Fruit fly (Drosophila melanogaster) whole organism, embryonic: Measurements from ENCODE around the gene mad2.

ENCODE experiments used
- ATbp ChIP-seq: fragments of 200-800 bp; sonication (Bioruptor generic); optimal IDR thresholded peaks from 2 replicates; lab custom pipeline; 2017; ENCODE audit warnings: missing biosample characterization, mild to moderate bottlenecking, missing genetic modification characterization, missing genetic modification reagents
- B-H1 ChIP-seq: fragments of 200-800 bp; sonication (Bioruptor generic); IDR thresholded peaks from 3 replicates; pipeline ENCODE4 v1.3.6; 2022; ENCODE audit warnings: missing biosample characterization, missing genetic modification characterization
- B-H2 ChIP-seq: fragments of 200-800 bp; sonication (Bioruptor generic); optimal IDR thresholded peaks from 2 replicates; lab custom pipeline; 2018; ENCODE audit warnings: missing biosample characterization, mild to moderate bottlenecking, missing genetic modification characterization
- BEAF-32 ChIP-seq: fragments of 200-800 bp; sonication (Bioruptor generic); optimal IDR thresholded peaks from 3 replicates; lab custom pipeline; 2017; ENCODE audit warnings: missing biosample characterization, missing genetic modification characterization, mild to moderate bottlenecking, moderate library complexity, missing genetic modification reagents
- CG10979 ChIP-seq: fragments of 200-800 bp; sonication (Bioruptor generic); optimal IDR thresholded peaks from 2 replicates; lab custom pipeline; 2018; ENCODE audit warnings: missing biosample characterization, mild to moderate bottlenecking, missing genetic modification characterization, moderate library complexity
- CG11398 ChIP-seq: fragments of 200-800 bp; sonication (Bioruptor generic); optimal IDR thresholded peaks from 2 replicates; lab custom pipeline; 2016; ENCODE audit warnings: missing biosample characterization, missing genetic modification characterization
- CG12942 ChIP-seq: fragments of 200-800 bp; sonication (Bioruptor generic); optimal IDR thresholded peaks from 3 replicates; lab custom pipeline; 2016; ENCODE audit warnings: missing biosample characterization, missing genetic modification characterization
- CG15514 ChIP-seq: fragments of 200-800 bp; sonication (Bioruptor generic); optimal IDR thresholded peaks from 3 replicates; lab custom pipeline; 2017; ENCODE audit warnings: missing biosample characterization, missing genetic modification characterization, mild to moderate bottlenecking, moderate library complexity, missing genetic modification reagents
- CG16813 ChIP-seq: fragments of 200-800 bp; sonication (Bioruptor generic); IDR thresholded peaks from 3 replicates; pipeline ENCODE4 v1.3.6; 2022; ENCODE audit warnings: missing biosample characterization, missing genetic modification characterization; ENCODE audit not compliant: partially characterized antibody
- CG2712 ChIP-seq: fragments of 200-800 bp; optimal IDR thresholded peaks from 3 replicates; lab custom pipeline; 2019; ENCODE audit warnings: missing biosample characterization, mild to moderate bottlenecking, missing genetic modification characterization, moderate library complexity
- CG2889 ChIP-seq: fragments of 200-800 bp; sonication (Bioruptor generic); IDR thresholded peaks from 3 replicates; pipeline ENCODE4 v1.3.6; 2022; ENCODE audit warnings: missing biosample characterization, missing genetic modification characterization
- CG4424 ChIP-seq: fragments of 200-800 bp; sonication (Bioruptor generic); optimal IDR thresholded peaks from 3 replicates; lab custom pipeline; 2016; ENCODE audit warnings: missing biosample characterization, missing genetic modification characterization
- CG6654 ChIP-seq: fragments of 200-800 bp; sonication (Bioruptor generic); optimal IDR thresholded peaks from 2 replicates; lab custom pipeline; 2017; ENCODE audit warnings: missing biosample characterization, mild to moderate bottlenecking, missing genetic modification characterization
- CG8388 ChIP-seq: fragments of 200-800 bp; sonication (Bioruptor generic); optimal IDR thresholded peaks from 2 replicates; lab custom pipeline; 2019; ENCODE audit warnings: missing biosample characterization, mild to moderate bottlenecking, missing genetic modification characterization, moderate library complexity
- CG8765 ChIP-seq: fragments of 200-800 bp; sonication (Bioruptor generic); IDR thresholded peaks from 2 replicates; pipeline ENCODE4 v1.3.6; 2022; ENCODE audit warnings: missing biosample characterization, missing genetic modification characterization
- CG9932 ChIP-seq: fragments of 200-800 bp; sonication (Bioruptor generic); IDR thresholded peaks from 2 replicates; pipeline ENCODE4 v1.3.6; 2022; ENCODE audit warnings: missing biosample characterization, missing genetic modification characterization
- CTCF ChIP-seq: fragments of 200-800 bp; sonication (Bioruptor generic); optimal IDR thresholded peaks from 2 replicates; lab custom pipeline; 2017; ENCODE audit warnings: missing biosample characterization, mild to moderate bottlenecking, missing genetic modification characterization, moderate library complexity
- CoRest ChIP-seq: fragments of 200-800 bp; sonication (Bioruptor generic); optimal IDR thresholded peaks from 3 replicates; lab custom pipeline; 2018; ENCODE audit warnings: missing biosample characterization, mild to moderate bottlenecking, missing genetic modification characterization, moderate library complexity
- E2f1 ChIP-seq: fragments of 200-800 bp; sonication (Bioruptor generic); IDR thresholded peaks from 2 replicates; pipeline ENCODE4 v1.3.6; 2022; ENCODE audit warnings: missing biosample characterization, missing genetic modification characterization
- Ets97D ChIP-seq: fragments of 200-800 bp; sonication (Bioruptor generic); optimal IDR thresholded peaks from 3 replicates; lab custom pipeline; 2016; ENCODE audit warnings: missing biosample characterization, missing genetic modification characterization
- Fer2 ChIP-seq: fragments of 200-800 bp; sonication (Bioruptor generic); optimal IDR thresholded peaks from 2 replicates; lab custom pipeline; 2018; ENCODE audit warnings: missing biosample characterization, mild to moderate bottlenecking, missing genetic modification characterization, moderate library complexity
- HHEX ChIP-seq: fragments of 200-800 bp; sonication (Bioruptor generic); optimal IDR thresholded peaks from 3 replicates; lab custom pipeline; 2017; ENCODE audit warnings: missing biosample characterization, mild to moderate bottlenecking, missing genetic modification characterization, missing genetic modification reagents
- HLH3B ChIP-seq: fragments of 200-800 bp; sonication (Bioruptor generic); IDR thresholded peaks from 2 replicates; pipeline ENCODE4 v1.3.6; 2022; ENCODE audit warnings: missing biosample characterization, missing genetic modification characterization
- Hand ChIP-seq: fragments of 200-800 bp; sonication (Bioruptor generic); optimal IDR thresholded peaks from 2 replicates; lab custom pipeline; 2017; ENCODE audit warnings: mild to moderate bottlenecking, missing biosample characterization, missing genetic modification reagents, missing genetic modification characterization
- Hey ChIP-seq: fragments of 200-800 bp; sonication (Bioruptor generic); optimal IDR thresholded peaks from 3 replicates; lab custom pipeline; 2018; ENCODE audit warnings: missing biosample characterization, mild to moderate bottlenecking, missing genetic modification characterization
- Hmr ChIP-seq: fragments of 200-800 bp; sonication (Bioruptor generic); optimal IDR thresholded peaks from 3 replicates; lab custom pipeline; 2017; ENCODE audit warnings: mild to moderate bottlenecking, missing biosample characterization, missing genetic modification reagents, missing genetic modification characterization
- MTF-1 ChIP-seq: fragments of 200-800 bp; sonication (Bioruptor generic); optimal IDR thresholded peaks from 2 replicates; lab custom pipeline; 2018; ENCODE audit warnings: missing biosample characterization, mild to moderate bottlenecking, missing genetic modification characterization, borderline replicate concordance
- Mad ChIP-seq: fragments of 200-800 bp; sonication (Bioruptor generic); optimal IDR thresholded peaks from 2 replicates; lab custom pipeline; 2016; ENCODE audit warnings: missing biosample characterization, missing genetic modification characterization
- Max ChIP-seq: fragments of 200-800 bp; sonication (Bioruptor generic); optimal IDR thresholded peaks from 2 replicates; lab custom pipeline; 2016; ENCODE audit warnings: missing biosample characterization, mild to moderate bottlenecking, missing genetic modification characterization
- Oli ChIP-seq: fragments of 200-800 bp; sonication (Bioruptor generic); optimal IDR thresholded peaks from 2 replicates; lab custom pipeline; 2018; ENCODE audit warnings: missing biosample characterization, mild to moderate bottlenecking, missing genetic modification characterization, moderate library complexity
- Opbp ChIP-seq: fragments of 200-800 bp; sonication (Bioruptor generic); IDR thresholded peaks from 3 replicates; pipeline ENCODE4 v1.3.6; 2022; ENCODE audit warnings: missing biosample characterization, missing genetic modification characterization; ENCODE audit not compliant: partially characterized antibody
- Ravus ChIP-seq: fragments of 200-800 bp; sonication (Bioruptor generic); IDR thresholded peaks from 2 replicates; pipeline ENCODE4 v1.3.6; 2022; ENCODE audit warnings: missing biosample characterization, missing genetic modification characterization
- Taf1 ChIP-seq: fragments of 200-800 bp; sonication (Bioruptor generic); IDR thresholded peaks from 2 replicates; pipeline ENCODE4 v1.3.6; 2022; ENCODE audit warnings: missing biosample characterization, missing genetic modification characterization
- ab ChIP-seq: fragments of 200-800 bp; sonication (Bioruptor generic); optimal IDR thresholded peaks from 2 replicates; lab custom pipeline; 2016; ENCODE audit warnings: missing biosample characterization, missing genetic modification characterization
- bbx ChIP-seq: fragments of 200-800 bp; sonication (Bioruptor generic); IDR thresholded peaks from 2 replicates; pipeline ENCODE4 v1.3.6; 2022; ENCODE audit warnings: missing biosample characterization, missing genetic modification characterization; ENCODE audit not compliant: partially characterized antibody
- cg ChIP-seq: fragments of 200-800 bp; sonication (Bioruptor generic); optimal IDR thresholded peaks from 3 replicates; lab custom pipeline; 2019; ENCODE audit warnings: missing biosample characterization, mild to moderate bottlenecking, missing genetic modification characterization, moderate library complexity
- chif ChIP-seq, 2 experiments: fragments of 200-800 bp; sonication (Bioruptor generic); optimal IDR thresholded peaks; 3 replicates each; lab custom pipeline; 2016; ENCODE audit warnings: missing biosample characterization in 2 of 2, missing genetic modification characterization in 2 of 2
- ci ChIP-seq: fragments of 200-800 bp; sonication (Bioruptor generic); IDR thresholded peaks from 3 replicates; pipeline ENCODE4 v1.3.6; 2022; ENCODE audit warnings: missing biosample characterization, missing genetic modification characterization
- disco-r ChIP-seq: fragments of 200-800 bp; sonication (Bioruptor generic); optimal IDR thresholded peaks from 2 replicates; lab custom pipeline; 2016; ENCODE audit warnings: missing biosample characterization, missing genetic modification characterization
- fd102C ChIP-seq: fragments of 200-800 bp; sonication (Bioruptor generic); optimal IDR thresholded peaks from 2 replicates; lab custom pipeline; 2018; ENCODE audit warnings: missing biosample characterization, mild to moderate bottlenecking, missing genetic modification characterization, moderate library complexity
- fu2 ChIP-seq: fragments of 200-800 bp; sonication (Bioruptor generic); optimal IDR thresholded peaks from 2 replicates; lab custom pipeline; 2016; ENCODE audit warnings: missing biosample characterization, missing genetic modification characterization
- klu ChIP-seq: fragments of 200-800 bp; sonication (Bioruptor generic); IDR thresholded peaks from 2 replicates; pipeline ENCODE4 v1.3.6; 2022; ENCODE audit warnings: missing biosample characterization, missing genetic modification characterization
- peb ChIP-seq: fragments of 200-800 bp; sonication (Bioruptor generic); IDR thresholded peaks from 2 replicates; pipeline ENCODE4 v1.3.6; 2022; ENCODE audit warnings: missing biosample characterization, missing genetic modification characterization
- prd ChIP-seq, 3 experiments: fragments of >200 bp in 2 of 3; fragments of 200-800 bp in 1 of 3; sonication (Bioruptor generic) in 1 of 3; optimal IDR thresholded peaks in 2 of 3; IDR thresholded peaks in 1 of 3; 2 replicates in 2 of 3; 3 replicates in 1 of 3; pipeline versions ENCODE4 v1.3.6 to Lab custom; 2017 to 2022; ENCODE audit warnings: missing biosample characterization in 1 of 3, missing genetic modification characterization in 1 of 3
- repo ChIP-seq: fragments of 200-800 bp; sonication (Bioruptor generic); optimal IDR thresholded peaks from 2 replicates; lab custom pipeline; 2016; ENCODE audit warnings: missing biosample characterization, missing genetic modification characterization
- row ChIP-seq: fragments of 200-800 bp; sonication (Bioruptor generic); IDR thresholded peaks from 3 replicates; pipeline ENCODE4 v1.3.6; 2022; ENCODE audit warnings: missing biosample characterization, missing genetic modification characterization
- seq ChIP-seq: fragments of 200-800 bp; sonication (Bioruptor generic); IDR thresholded peaks from 2 replicates; pipeline ENCODE4 v1.3.6; 2022; ENCODE audit warnings: missing biosample characterization, missing genetic modification characterization
- ssp ChIP-seq: fragments of 200-800 bp; sonication (Bioruptor generic); IDR thresholded peaks from 2 replicates; pipeline ENCODE4 v1.3.6; 2022; ENCODE audit warnings: missing biosample characterization, missing genetic modification characterization
- tap ChIP-seq: fragments of 200-800 bp; optimal IDR thresholded peaks from 3 replicates; lab custom pipeline; 2019; ENCODE audit warnings: missing biosample characterization, mild to moderate bottlenecking, missing genetic modification characterization, moderate library complexity

Gene mad2

DNA sequence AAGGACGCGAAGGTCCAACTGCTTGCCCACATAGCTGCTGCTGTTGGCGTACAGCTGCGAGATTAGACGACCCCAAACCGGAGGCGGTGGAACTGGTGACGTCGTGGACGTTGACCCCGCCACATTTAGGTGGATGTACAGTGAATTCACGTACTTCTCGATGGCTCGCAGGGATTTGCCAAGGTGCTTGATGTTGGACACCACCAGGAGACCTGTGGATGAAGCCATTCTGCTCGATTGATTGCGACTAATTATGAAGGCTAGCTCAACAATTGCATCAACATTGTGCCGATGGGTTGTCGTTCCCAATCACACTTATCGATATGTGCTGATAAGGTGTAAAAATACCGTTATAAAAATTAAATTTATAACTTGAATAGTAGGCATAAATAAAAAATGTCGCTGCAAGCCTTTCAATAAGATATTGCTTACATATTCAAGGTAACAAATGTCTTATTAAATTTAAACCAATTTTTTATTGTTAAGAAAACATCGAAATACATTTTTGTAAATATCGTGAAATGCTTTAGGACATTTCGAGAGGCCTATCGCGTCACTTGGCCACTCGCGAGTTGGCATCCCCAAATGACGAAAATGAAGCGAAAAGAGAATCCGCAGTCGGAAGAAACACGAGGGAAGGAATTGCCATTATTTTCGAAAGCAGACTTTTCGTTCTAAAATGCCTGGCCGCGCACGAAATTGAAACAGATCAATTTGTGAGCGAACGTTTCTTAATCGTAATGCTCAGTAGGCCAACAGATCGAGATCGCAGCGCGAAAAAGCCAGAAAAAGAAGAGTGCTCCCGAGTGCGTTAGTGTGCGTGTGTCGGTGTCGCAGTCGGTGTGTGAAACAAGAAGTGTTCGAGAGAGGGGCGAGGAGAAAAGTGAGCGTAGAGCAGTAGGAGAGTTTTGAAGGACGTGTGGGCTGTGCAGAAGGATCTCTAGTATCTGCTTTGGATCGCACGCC, 44.1 kb downstream of the mad2 start, which contains the start of the genes Ppat-Dpck and scny (continued):
- TF ChIP-seq Taf1 (0 out of 2 replicates have a peak, but pooled peaks have one; percentile 13), CTCF (GFP tag; lab: Kevin White, UChicago) (no peak), CG10979 (tag; lab: Kevin White, UChicago) (no peak), seq (GFP tag; lab: Robert Waterston, UW) (no peak), CG2889 (no peak), fu2 (GFP tag; lab: Kevin White, UChicago) (no peak), MTF-1 (GFP tag; lab: Kevin White, UChicago) (no peak), Hmr (no peak), HHEX (no peak), CG16813 (GFP tag; lab: Robert Waterston, UW) (peak; percentile 92), klu (GFP tag; lab: Robert Waterston, UW) (no peak), repo (no peak), CoRest (no peak), BEAF-32 (GFP tag; lab: Kevin White, UChicago) (peak; percentile 98), Oli (tag; lab: Kevin White, UChicago) (no peak), cg (GFP tag; lab: Kevin White, UChicago) (peak; percentile 90), fd102C (no peak), Fer2 (tag; lab: Kevin White, UChicago) (no peak), Ravus (GFP tag; lab: Robert Waterston, UW) (no peak), bbx (peak; percentile 86), CG6654 (GFP tag; lab: Kevin White, UChicago) (no peak), Ets97D (GFP tag; lab: Kevin White, UChicago) (peak; percentile 88), CG2712 (tag; lab: Kevin White, UChicago) (peak; percentile 50), CG8388 (GFP tag; lab: Kevin White, UChicago) (no peak), Hand (GFP tag; lab: Kevin White, UChicago) (no peak), chif (GFP tag; optimal IDR thresholded peaks at IDR 0.05; lab: Kevin White, UChicago) (no peak), peb (GFP tag; lab: Robert Waterston, UW) (no peak), tap (tag; lab: Kevin White, UChicago) (no peak), Mad (GFP tag; lab: Kevin White, UChicago) (no peak), Max (GFP tag; lab: Kevin White, UChicago) (peak; percentile 57), CG8765 (GFP tag; lab: Robert Waterston, UW) (no peak), CG4424 (GFP tag; lab: Kevin White, UChicago) (no peak), ssp (GFP tag; lab: Robert Waterston, UW) (no peak), ci (GFP tag; lab: Robert Waterston, UW) (no peak), prd (optimal IDR thresholded peaks at IDR 0.05; lab: Kevin White, UChicago) (no peak), prd (GFP tag; IDR thresholded peaks at IDR 0.05; lab: Robert Waterston, UW) (no peak), ATbp (GFP tag; lab: Kevin White, UChicago) (no peak), E2f1 (GFP tag; lab: Robert Waterston, UW) (no peak), CG11398 (GFP tag; lab: Kevin White, UChicago) (no peak), HLH3B (GFP tag; lab: Robert Waterston, UW) (no peak), ab (GFP tag; lab: Kevin White, UChicago) (no peak), CG15514 (GFP tag; lab: Kevin White, UChicago) (peak; percentile 61), row (peak; percentile 77), Hey (tag; lab: Kevin White, UChicago) (no peak), CG9932 (GFP tag; lab: Robert Waterston, UW) (peak; percentile 14; the same call in 1 of the 2 replicates), B-H1 (GFP tag; lab: Robert Waterston, UW) (no peak), disco-r (GFP tag; lab: Kevin White, UChicago) (no peak), CG12942 (no peak), B-H2 (GFP tag; lab: Kevin White, UChicago) (peak; percentile 50), Opbp (GFP tag; lab: Robert Waterston, UW) (peak; percentile 89)
